Worm (Caenorhabditis elegans) whole organism, midembryonic: Measurements from ENCODE around the gene fkb-6.

Source experiments
- T22C8.4 ChIP-seq: fragments of 200-800 bp; sonication (Bioruptor generic); IDR thresholded peaks from 2 replicates; pipeline ENCODE4 v1.3.6; 2022; ENCODE audit warnings: missing genetic modification characterization, missing compliant biosample characterization
- cog-1 ChIP-seq: sonication (generic microtip); optimal IDR thresholded peaks from 2 replicates; lab custom pipeline; 2016; ENCODE audit warnings: missing genetic modification characterization, missing compliant biosample characterization
- flt-1 ChIP-seq: fragments of 200-800 bp; sonication (Bioruptor generic); IDR thresholded peaks from 2 replicates; pipeline ENCODE4 v1.3.6; 2022; ENCODE audit warnings: missing genetic modification characterization, missing compliant biosample characterization
- klf-2 ChIP-seq: fragments of 200-800 bp; sonication (Bioruptor generic); conservative IDR thresholded peaks from 2 replicates; pipeline ENCODE4 v1.3.6; 2022; ENCODE audit warnings: missing genetic modification reagents, missing genetic modification characterization, missing compliant biosample characterization
- med-1 ChIP-seq: sonication (generic microtip); optimal IDR thresholded peaks from 2 replicates; lab custom pipeline; 2017; ENCODE audit warnings: missing genetic modification characterization, mild to moderate bottlenecking, missing compliant biosample characterization, antibody characterized with exemption, missing genetic modification reagents; ENCODE audit not compliant: insufficient read depth
- ref-1 ChIP-seq: fragments of 200-800 bp; sonication (Bioruptor generic); conservative IDR thresholded peaks from 2 replicates; pipeline ENCODE4 v1.3.6; 2022; ENCODE audit warnings: missing genetic modification reagents, missing genetic modification characterization, missing compliant biosample characterization
- tab-1 ChIP-seq: fragments of 200-800 bp; sonication (Bioruptor generic); IDR thresholded peaks from 2 replicates; pipeline ENCODE4 v1.3.6; 2022; ENCODE audit warnings: missing genetic modification characterization, missing compliant biosample characterization
- ztf-23 ChIP-seq: fragments of 200-800 bp; sonication (Bioruptor generic); IDR thresholded peaks from 2 replicates; pipeline ENCODE4 v1.3.6; 2022; ENCODE audit warnings: missing genetic modification reagents, missing genetic modification characterization, missing compliant biosample characterization
- ztf-29 ChIP-seq: fragments of 200-800 bp; sonication (Bioruptor generic); IDR thresholded peaks from 2 replicates; pipeline ENCODE4 v1.3.6; 2022; ENCODE audit warnings: missing genetic modification reagents, missing genetic modification characterization, missing compliant biosample characterization

The fkb-6 gene

ce11 chrV:20873144-20873543 lies 27.2 kb downstream of the fkb-6 start:
- TF ChIP-seq flt-1 (GFP tag; lab: Robert Waterston, UW): no peak
- no peak for TF ChIP-seq T22C8.4 (GFP tag; lab: Robert Waterston, UW)
- TF ChIP-seq ztf-29 (GFP tag; lab: Robert Waterston, UW): no peak
- no peak for TF ChIP-seq cog-1 (tag; lab: Kevin White, UChicago)
- TF ChIP-seq ref-1 (GFP tag; lab: Robert Waterston, UW): no peak
- no peak for TF ChIP-seq med-1 (GFP tag; lab: Kevin White, UChicago)
- TF ChIP-seq tab-1 (GFP tag; lab: Robert Waterston, UW): no peak
- TF ChIP-seq ztf-23 (GFP tag; lab: Robert Waterston, UW): no peak
- no peak for TF ChIP-seq klf-2 (GFP tag; lab: Robert Waterston, UW)

ce11 chrV:20875324-20875723 lies 29.4 kb downstream of the fkb-6 start:
- TF ChIP-seq flt-1 (GFP tag; lab: Robert Waterston, UW) (no peak), ref-1 (GFP tag; lab: Robert Waterston, UW) (no peak), klf-2 (GFP tag; lab: Robert Waterston, UW) (no peak), tab-1 (GFP tag; lab: Robert Waterston, UW) (no peak), ztf-23 (GFP tag; lab: Robert Waterston, UW) (no peak), cog-1 (tag; lab: Kevin White, UChicago) (no peak), T22C8.4 (GFP tag; lab: Robert Waterston, UW) (no peak), ztf-29 (GFP tag; lab: Robert Waterston, UW) (no peak), med-1 (GFP tag; lab: Kevin White, UChicago) (no peak)

- TF ChIP-seq flt-1 (GFP tag; lab: Robert Waterston, UW): no peak
- TF ChIP-seq cog-1 (tag; lab: Kevin White, UChicago): no peak
- no peak for TF ChIP-seq ztf-29 (GFP tag; lab: Robert Waterston, UW)
- no peak for TF ChIP-seq ztf-23 (GFP tag; lab: Robert Waterston, UW)
- TF ChIP-seq klf-2 (GFP tag; lab: Robert Waterston, UW): no peak
- TF ChIP-seq med-1 (GFP tag; lab: Kevin White, UChicago): no peak
- no peak for TF ChIP-seq tab-1 (GFP tag; lab: Robert Waterston, UW)
- no peak for TF ChIP-seq ref-1 (GFP tag; lab: Robert Waterston, UW)
Observed at ce11 chrV:20879069-20879667, 33.2 kb downstream of the fkb-6 start, which contains the start of gene unc-80. Gene unc-80, plus strand, starts transcription at chrV:20879601.

- TF ChIP-seq flt-1 (GFP tag; lab: Robert Waterston, UW) (no peak), tab-1 (GFP tag; lab: Robert Waterston, UW) (no peak), ztf-29 (GFP tag; lab: Robert Waterston, UW) (no peak), klf-2 (GFP tag; lab: Robert Waterston, UW) (no peak), cog-1 (tag; lab: Kevin White, UChicago) (no peak), ztf-23 (GFP tag; lab: Robert Waterston, UW) (no peak), T22C8.4 (GFP tag; lab: Robert Waterston, UW) (no peak), med-1 (GFP tag; lab: Kevin White, UChicago) (no peak), ref-1 (GFP tag; lab: Robert Waterston, UW) (no peak)
Observed at ce11 chrV:20891871-20892270, 45.9 kb downstream of the fkb-6 start.
